Worm (Caenorhabditis elegans) whole organism, midembryonic: ENCODE data around the gene T09F3.7.

Experiments
- flt-1 ChIP-seq: fragments of 200-800 bp; sonication (Bioruptor generic); IDR thresholded peaks from 2 replicates; pipeline ENCODE4 v1.3.6; 2022; ENCODE audit warnings: missing genetic modification characterization, missing compliant biosample characterization
- ref-1 ChIP-seq: fragments of 200-800 bp; sonication (Bioruptor generic); conservative IDR thresholded peaks from 2 replicates; pipeline ENCODE4 v1.3.6; 2022; ENCODE audit warnings: missing genetic modification reagents, missing genetic modification characterization, missing compliant biosample characterization
- tab-1 ChIP-seq: fragments of 200-800 bp; sonication (Bioruptor generic); IDR thresholded peaks from 2 replicates; pipeline ENCODE4 v1.3.6; 2022; ENCODE audit warnings: missing genetic modification characterization, missing compliant biosample characterization
- ztf-29 ChIP-seq: fragments of 200-800 bp; sonication (Bioruptor generic); IDR thresholded peaks from 2 replicates; pipeline ENCODE4 v1.3.6; 2022; ENCODE audit warnings: missing genetic modification reagents, missing genetic modification characterization, missing compliant biosample characterization

ce11 chrII:10382247-10382646 lies 8.7 kb upstream of the T09F3.7 start:
- no peak for TF ChIP-seq tab-1
- TF ChIP-seq ztf-29: no peak
- no peak for TF ChIP-seq flt-1 (GFP tag; lab: Robert Waterston, UW)
- TF ChIP-seq ref-1 (GFP tag; lab: Robert Waterston, UW): no peak
